Worm (Caenorhabditis elegans) whole organism, L1 larva: ENCODE results near the gene ZK154.4.

Experiments
- Y116A8C.19 ChIP-seq: sonication (generic microtip); optimal IDR thresholded peaks from 2 replicates; lab custom pipeline; 2016; ENCODE audit warnings: missing compliant biosample characterization, missing genetic modification characterization, borderline replicate concordance
- ces-1 ChIP-seq: fragments of 150-350 bp; optimal IDR thresholded peaks from 2 replicates; lab custom pipeline; 2014; ENCODE audit warnings: missing biosample characterization, missing genetic modification reagents, missing genetic modification characterization
- elt-3 ChIP-seq, 6 experiments: fragments of 150-350 bp in 1 of 6; sonication (generic microtip); optimal IDR thresholded peaks; 2 replicates each; lab custom pipeline; 2017 to 2018; ENCODE audit warnings: missing biosample characterization in 6 of 6, missing genetic modification characterization in 6 of 6, inconsistent platforms in 1 of 6
- fkh-10 ChIP-seq: sonication (generic microtip); optimal IDR thresholded peaks from 2 replicates; lab custom pipeline; 2017; ENCODE audit warnings: missing biosample characterization, missing genetic modification reagents, missing genetic modification characterization
- lin-13 ChIP-seq: fragments of 150-350 bp; optimal IDR thresholded peaks from 2 replicates; lab custom pipeline; 2014; ENCODE audit warnings: missing biosample characterization, missing genetic modification reagents, missing genetic modification characterization
- mdl-1 ChIP-seq, 2 experiments: fragments of 150-350 bp; optimal IDR thresholded peaks; 2 replicates each; lab custom pipeline; 2014 to 2017; ENCODE audit warnings: missing biosample characterization in 2 of 2, missing genetic modification characterization in 2 of 2, inconsistent platforms in 1 of 2
- nhr-76 ChIP-seq: sonication (generic microtip); optimal IDR thresholded peaks from 2 replicates; lab custom pipeline; 2017; ENCODE audit warnings: missing biosample characterization, missing genetic modification characterization
- rnt-1 ChIP-seq: sonication (generic microtip); optimal IDR thresholded peaks from 2 replicates; lab custom pipeline; 2016; ENCODE audit warnings: mild to moderate bottlenecking, missing genetic modification characterization, moderate library complexity, missing compliant biosample characterization
- tbx-2 ChIP-seq: sonication (generic microtip); optimal IDR thresholded peaks from 2 replicates; lab custom pipeline; 2016; ENCODE audit warnings: missing genetic modification characterization, missing compliant biosample characterization

DNA sequence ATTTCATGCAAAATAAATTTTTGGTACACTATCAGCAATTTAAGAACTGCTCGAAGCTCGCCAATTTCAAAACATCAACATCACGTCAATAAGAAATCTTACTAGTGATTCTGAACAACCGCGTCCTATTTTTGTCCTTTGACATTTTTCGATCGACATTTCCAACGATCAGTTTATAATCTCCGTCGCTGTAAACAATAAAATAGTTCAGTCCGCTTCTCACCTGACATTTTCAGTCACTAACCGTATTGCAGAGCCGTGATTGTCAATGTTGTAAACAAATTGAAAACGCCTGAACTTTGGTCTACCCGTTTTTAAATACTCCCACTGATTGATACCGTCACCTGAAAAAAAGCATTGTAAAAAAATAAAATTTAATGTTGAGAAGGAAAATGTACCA is 45.8 kb upstream of the ZK154.4 start:
- no peak for TF ChIP-seq Y116A8C.19
- TF ChIP-seq elt-3 (tag; optimal IDR thresholded peaks at IDR 0.05; lab: Kevin White, UChicago): no peak
- no peak for TF ChIP-seq lin-13 (GFP tag; lab: Kevin White, UChicago)
- TF ChIP-seq tbx-2 (tag; lab: Kevin White, UChicago): no peak
- TF ChIP-seq rnt-1 (tag; lab: Kevin White, UChicago): no peak
- TF ChIP-seq ces-1 (GFP tag; lab: Kevin White, UChicago): no peak
- no peak for TF ChIP-seq nhr-76 (tag; lab: Kevin White, UChicago)
- no peak for TF ChIP-seq fkh-10 (GFP tag; lab: Kevin White, UChicago)
- no peak for TF ChIP-seq mdl-1 (tag; optimal IDR thresholded peaks at IDR 0.05; lab: Kevin White, UChicago)
